Worm (Caenorhabditis elegans) whole organism, L4 larva: ENCODE data around the gene tag-180.

Experiments
- R02D3.7 ChIP-seq: fragments of 150-350 bp; sonication (generic microtip); optimal IDR thresholded peaks from 3 replicates; lab custom pipeline; 2014; ENCODE audit warnings: missing biosample characterization, missing genetic modification characterization
- ceh-28 ChIP-seq: fragments of 150-350 bp; optimal IDR thresholded peaks from 2 replicates; lab custom pipeline; 2014; ENCODE audit warnings: missing biosample characterization, missing genetic modification reagents, missing genetic modification characterization

DNA sequence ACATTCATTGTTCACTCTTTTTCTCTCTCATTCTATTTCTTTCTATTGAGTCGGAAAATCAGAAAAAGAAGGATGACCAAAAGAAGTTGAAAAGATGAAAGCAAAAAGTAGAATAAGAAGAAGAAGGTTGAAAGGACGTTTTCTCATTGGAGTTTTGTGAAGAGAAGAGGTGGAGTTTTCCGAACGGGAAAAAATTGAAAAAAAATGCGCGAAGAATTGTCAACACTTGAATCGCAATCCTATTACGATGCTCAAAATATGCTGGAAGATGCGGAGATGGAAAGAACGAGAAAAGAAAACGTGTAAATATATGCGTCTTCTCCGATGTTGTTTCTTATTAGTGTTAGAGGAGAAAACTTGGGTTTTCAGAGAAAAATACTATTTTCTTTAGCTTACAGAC lies 4.1 kb upstream of the tag-180 start:
- TF ChIP-seq R02D3.7 (tag; lab: Kevin White, UChicago): no peak
- no peak for TF ChIP-seq ceh-28 (tag; lab: Kevin White, UChicago)
